ENCODE assay signal across 1 fruit fly cellular context in genomic region chr3L:2848269-2848668, dm6.
TF ChIP-seq lines count a peak whose summit lies in the region.

No protein-coding gene starts in this region.

TF ChIP-seq in whole organism, prepupa, 60 proteins besides CTCF, POLR2A, EP300 and RAD21 (continued from another document):
- no peak for TF ChIP-seq vri (GFP tag; optimal IDR thresholded peaks at IDR 0.05; lab: Kevin White, UChicago)
- peak; percentile 27 for TF ChIP-seq CG3919 (GFP tag; optimal IDR thresholded peaks at IDR 0.05; lab: Kevin White, UChicago)
- TF ChIP-seq dsx (GFP tag; optimal IDR thresholded peaks at IDR 0.05; lab: Kevin White, UChicago; ENCODE audit: poor library complexity, severe bottlenecking): peak; percentile 22
- TF ChIP-seq lz (GFP tag; optimal IDR thresholded peaks at IDR 0.05; lab: Kevin White, UChicago): no peak
- no peak for TF ChIP-seq net (GFP tag; optimal IDR thresholded peaks at IDR 0.05; lab: Kevin White, UChicago)
- TF ChIP-seq svp (GFP tag; lab: Kevin White, UChicago): peak; percentile 70
- TF ChIP-seq fd59A (GFP tag; optimal IDR thresholded peaks at IDR 0.05; lab: Kevin White, UChicago): no peak
- TF ChIP-seq CG11762 (GFP tag; optimal IDR thresholded peaks at IDR 0.05; lab: Kevin White, UChicago; ENCODE audit: insufficient read depth): no peak
- no peak for TF ChIP-seq CG11902 (GFP tag; optimal IDR thresholded peaks at IDR 0.05; lab: Kevin White, UChicago)
- no peak for TF ChIP-seq Smox (GFP tag; optimal IDR thresholded peaks at IDR 0.05; lab: Kevin White, UChicago)
- peak; percentile 26 for TF ChIP-seq CG10669 (GFP tag; optimal IDR thresholded peaks at IDR 0.05; lab: Kevin White, UChicago)
- no peak for TF ChIP-seq ss (GFP tag; optimal IDR thresholded peaks at IDR 0.05; lab: Kevin White, UChicago)
- no peak for TF ChIP-seq CG9139 (GFP tag; optimal IDR thresholded peaks at IDR 0.05; lab: Kevin White, UChicago)
- no peak for TF ChIP-seq achi (GFP tag; optimal IDR thresholded peaks at IDR 0.05; lab: Kevin White, UChicago)
- peak; percentile 34 for TF ChIP-seq Lpt (GFP tag; optimal IDR thresholded peaks at IDR 0.05; lab: Kevin White, UChicago)
- TF ChIP-seq Blimp-1 (GFP tag; optimal IDR thresholded peaks at IDR 0.05; lab: Kevin White, UChicago): no peak
- no peak for TF ChIP-seq CG7368 (GFP tag; optimal IDR thresholded peaks at IDR 0.05; lab: Kevin White, UChicago)
- no peak for TF ChIP-seq cyc (GFP tag; optimal IDR thresholded peaks at IDR 0.05; lab: Kevin White, UChicago)
- TF ChIP-seq CG6276 (GFP tag; optimal IDR thresholded peaks at IDR 0.05; lab: Kevin White, UChicago): peak; percentile 4
- TF ChIP-seq Ets96B (tag; optimal IDR thresholded peaks at IDR 0.05; lab: Kevin White, UChicago): peak; percentile 48
- no peak for TF ChIP-seq pdm3 (GFP tag; optimal IDR thresholded peaks at IDR 0.05; lab: Kevin White, UChicago)
- peak; percentile 36; the same call in 1 of the 3 replicates for TF ChIP-seq CG8119 (GFP tag; IDR thresholded peaks at IDR 0.05; lab: Robert Waterston, UW)
- TF ChIP-seq CG31627 (GFP tag; optimal IDR thresholded peaks at IDR 0.05; lab: Kevin White, UChicago): no peak
- TF ChIP-seq Gug (GFP tag; IDR thresholded peaks at IDR 0.05; lab: Robert Waterston, UW): peak; percentile 29; the same call in 1 of the 2 replicates
- TF ChIP-seq Sox14 (GFP tag; optimal IDR thresholded peaks at IDR 0.05; lab: Kevin White, UChicago): no peak
- peak; percentile 33 for TF ChIP-seq Hr4 (GFP tag; optimal IDR thresholded peaks at IDR 0.05; lab: Kevin White, UChicago)
- TF ChIP-seq Hr38 (GFP tag; optimal IDR thresholded peaks at IDR 0.05; lab: Kevin White, UChicago): no peak
- TF ChIP-seq fd85E (GFP tag; optimal IDR thresholded peaks at IDR 0.05; lab: Kevin White, UChicago): no peak
- TF ChIP-seq Hr39 (GFP tag; optimal IDR thresholded peaks at IDR 0.05; lab: Kevin White, UChicago): no peak
